Fruit fly (Drosophila melanogaster): ENCODE measurements around the gene Las.

Las gene

DNA sequence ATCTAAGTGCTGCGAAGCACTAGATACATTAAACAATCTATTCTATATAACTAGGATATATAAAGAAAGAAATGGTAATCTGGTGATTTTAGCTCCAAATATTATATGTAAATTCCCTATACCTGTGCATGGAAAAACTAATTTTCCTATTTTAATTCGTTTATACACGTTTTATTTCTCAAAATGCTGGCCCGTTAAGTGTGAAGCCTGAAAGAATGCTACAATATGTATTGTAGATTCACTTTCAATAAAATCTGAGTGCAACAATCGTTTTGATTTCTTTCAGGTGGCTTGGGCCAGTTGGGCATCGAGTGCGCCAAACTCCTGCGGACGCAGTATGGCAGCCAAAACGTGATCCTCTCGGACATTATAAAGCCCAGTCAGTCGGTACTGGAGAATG is 35.3 kb upstream of the Las start:
- no peak for TF ChIP-seq Mio (GFP tag; optimal IDR thresholded peaks at IDR 0.05)
- TF ChIP-seq psq (GFP tag; optimal IDR thresholded peaks at IDR 0.05) = no peak
- TF ChIP-seq Hr83 (GFP tag; optimal IDR thresholded peaks at IDR 0.05; ENCODE audit: poor library complexity, severe bottlenecking) = no peak
- TF ChIP-seq HLH106 (tag; optimal IDR thresholded peaks at IDR 0.05) = no peak
- TF ChIP-seq tai (GFP tag; optimal IDR thresholded peaks at IDR 0.05) = no peak
- TF ChIP-seq pan (optimal IDR thresholded peaks at IDR 0.05) = no peak
- TF ChIP-seq dmrt93B (GFP tag; optimal IDR thresholded peaks at IDR 0.05) = no peak
- TF ChIP-seq CG9705 (GFP tag; optimal IDR thresholded peaks at IDR 0.05) = no peak

DNA sequence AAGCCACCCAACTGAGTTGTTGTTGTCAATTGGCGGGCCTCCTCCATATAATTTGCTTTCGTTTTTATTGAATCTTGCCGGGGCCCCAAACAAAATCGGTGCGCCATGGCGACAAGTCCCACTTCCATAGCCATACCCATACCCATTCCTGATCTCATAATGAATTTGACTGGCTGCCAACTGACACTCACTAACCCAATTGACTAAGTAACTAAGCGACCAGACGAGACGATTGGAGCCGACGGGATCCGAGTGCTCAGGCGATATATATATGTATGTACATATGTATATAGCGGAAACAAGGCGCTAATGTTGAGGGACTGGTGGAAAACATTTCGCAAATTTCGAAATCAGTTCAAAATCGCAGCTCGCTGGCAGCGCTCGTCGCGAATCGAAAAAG is 34.4 kb upstream of the Las start, which contains the start of gene Tdh:
Tdh (plus strand) TSS at position 346 of the 400 bp plus-strand sequence.
- no peak for TF ChIP-seq Mio (GFP tag; optimal IDR thresholded peaks at IDR 0.05)
- no peak for TF ChIP-seq Abd-B (GFP tag; optimal IDR thresholded peaks at IDR 0.05)
- no peak for TF ChIP-seq GATAd (GFP tag; optimal IDR thresholded peaks at IDR 0.05)
- TF ChIP-seq HLH106 (tag; optimal IDR thresholded peaks at IDR 0.05) = no peak
- no peak for TF ChIP-seq h (GFP tag; optimal IDR thresholded peaks at IDR 0.05)
- TF ChIP-seq Hr83 (GFP tag; optimal IDR thresholded peaks at IDR 0.05; ENCODE audit: poor library complexity, severe bottlenecking) = no peak
- no peak for TF ChIP-seq pan (optimal IDR thresholded peaks at IDR 0.05)
- TF ChIP-seq sv (GFP tag; optimal IDR thresholded peaks at IDR 0.05) = no peak
- no peak for TF ChIP-seq fru (GFP tag; optimal IDR thresholded peaks at IDR 0.05)
- no peak for TF ChIP-seq Vsx2 (GFP tag; optimal IDR thresholded peaks at IDR 0.05; ENCODE audit: partially characterized antibody)
- TF ChIP-seq foxo (GFP tag; optimal IDR thresholded peaks at IDR 0.05) = no peak
- TF ChIP-seq usp (GFP tag; optimal IDR thresholded peaks at IDR 0.05) = no peak
- no peak for TF ChIP-seq Myc (optimal IDR thresholded peaks at IDR 0.05)
- no peak for TF ChIP-seq CG32264 (GFP tag; optimal IDR thresholded peaks at IDR 0.05)
- TF ChIP-seq br (GFP tag; optimal IDR thresholded peaks at IDR 0.05) = no peak
- no peak for TF ChIP-seq lola (GFP tag; optimal IDR thresholded peaks at IDR 0.05)

DNA sequence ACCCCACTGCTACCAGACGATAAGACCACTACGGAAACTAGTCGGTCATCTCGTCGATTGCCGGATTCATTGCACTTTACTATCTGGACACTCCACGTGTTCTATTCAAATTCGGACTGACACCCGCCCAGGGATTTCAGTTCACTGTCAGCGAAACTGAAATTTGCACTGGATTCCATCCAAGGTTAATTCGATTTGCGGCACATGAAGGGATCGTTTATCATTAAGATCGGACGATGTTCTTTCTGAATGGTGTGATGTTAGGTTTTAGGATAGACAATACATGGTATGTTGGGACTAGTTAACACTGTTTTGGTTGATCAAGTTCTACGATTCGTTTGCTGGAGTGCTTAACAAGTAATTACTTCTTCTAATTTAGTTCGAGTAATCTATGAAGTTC is 33.8 kb upstream of the Las start, which contains the start of gene CG42764:
CG42764 (minus strand) TSS at position 101 of the 400 bp plus-strand sequence.
- TF ChIP-seq psq (GFP tag; optimal IDR thresholded peaks at IDR 0.05) = no peak
- no peak for TF ChIP-seq usp (GFP tag; optimal IDR thresholded peaks at IDR 0.05)
- TF ChIP-seq rgr (GFP tag; optimal IDR thresholded peaks at IDR 0.05) = no peak
- TF ChIP-seq Hnf4 (GFP tag; optimal IDR thresholded peaks at IDR 0.05) = no peak
- TF ChIP-seq tai (GFP tag; optimal IDR thresholded peaks at IDR 0.05) = no peak
- TF ChIP-seq CrebA (GFP tag; optimal IDR thresholded peaks at IDR 0.05; ENCODE audit: borderline replicate concordance) = no peak
- TF ChIP-seq Myc (optimal IDR thresholded peaks at IDR 0.05) = no peak
- TF ChIP-seq sage (GFP tag; optimal IDR thresholded peaks at IDR 0.05) = no peak
- no peak for TF ChIP-seq GATAd (GFP tag; optimal IDR thresholded peaks at IDR 0.05)
- TF ChIP-seq Vsx2 (GFP tag; optimal IDR thresholded peaks at IDR 0.05; ENCODE audit: partially characterized antibody) = no peak
- TF ChIP-seq pan (optimal IDR thresholded peaks at IDR 0.05) = no peak
- no peak for TF ChIP-seq Hr83 (GFP tag; optimal IDR thresholded peaks at IDR 0.05; ENCODE audit: poor library complexity, severe bottlenecking)

DNA sequence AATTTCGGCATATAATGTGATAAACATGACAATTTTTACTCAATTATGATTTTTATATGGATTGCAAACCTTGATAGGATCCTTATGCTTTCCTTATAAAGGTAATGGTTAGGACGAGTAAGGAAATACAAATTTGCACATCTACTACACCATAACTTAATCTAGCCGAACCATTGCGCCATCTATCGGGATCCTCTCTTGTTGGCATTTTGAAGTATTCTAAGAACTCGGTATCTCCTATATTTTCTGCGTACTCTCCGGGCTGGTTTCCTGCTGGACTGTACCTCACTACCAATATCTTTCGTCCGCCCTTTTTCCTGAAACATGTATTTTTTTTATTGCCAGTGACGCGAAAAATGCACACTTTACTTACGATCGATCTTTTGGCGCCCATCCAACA is 32.5 kb upstream of the Las start, which contains the start of gene atk:
atk (minus strand) TSS at position 186 of the 400 bp plus-strand sequence.
- TF ChIP-seq CG9705 (GFP tag; optimal IDR thresholded peaks at IDR 0.05) = no peak
- TF ChIP-seq brk (GFP tag; optimal IDR thresholded peaks at IDR 0.05) = no peak
- no peak for TF ChIP-seq woc (GFP tag; optimal IDR thresholded peaks at IDR 0.05)
- no peak for TF ChIP-seq Hnf4 (GFP tag; optimal IDR thresholded peaks at IDR 0.05)
- no peak for TF ChIP-seq Myc (optimal IDR thresholded peaks at IDR 0.05)
- TF ChIP-seq Sp1 (GFP tag; optimal IDR thresholded peaks at IDR 0.05) = no peak
- no peak for TF ChIP-seq rgr (GFP tag; optimal IDR thresholded peaks at IDR 0.05)
- TF ChIP-seq fru (GFP tag; optimal IDR thresholded peaks at IDR 0.05) = no peak
- TF ChIP-seq Abd-B (GFP tag; optimal IDR thresholded peaks at IDR 0.05) = no peak

DNA sequence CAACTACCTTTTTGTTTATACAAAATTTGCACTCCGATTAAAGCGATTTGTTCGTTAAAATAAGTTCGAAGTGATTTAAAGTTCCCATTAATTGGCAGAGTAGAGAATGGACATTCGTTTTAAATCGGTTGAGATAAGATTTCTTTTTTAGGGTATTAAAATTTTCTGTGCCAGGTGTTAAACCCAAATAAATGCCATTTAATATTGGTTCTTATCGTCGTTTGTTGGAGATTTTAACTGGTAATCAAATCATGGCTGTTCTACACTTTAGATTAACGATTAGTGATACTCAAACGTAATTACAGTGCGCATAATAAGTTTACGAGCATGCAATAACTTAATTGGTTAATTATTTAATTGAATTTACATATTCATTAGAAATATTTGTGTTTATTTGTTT is 30.2 kb upstream of the Las start:
- TF ChIP-seq br (GFP tag; optimal IDR thresholded peaks at IDR 0.05) (no peak), h (GFP tag; optimal IDR thresholded peaks at IDR 0.05) (no peak), pan (optimal IDR thresholded peaks at IDR 0.05) (no peak), dsf (GFP tag; optimal IDR thresholded peaks at IDR 0.05; ENCODE audit: borderline replicate concordance) (no peak), rgr (GFP tag; optimal IDR thresholded peaks at IDR 0.05) (no peak), lola (GFP tag; optimal IDR thresholded peaks at IDR 0.05) (no peak), dmrt93B (GFP tag; optimal IDR thresholded peaks at IDR 0.05) (no peak), GATAd (GFP tag; optimal IDR thresholded peaks at IDR 0.05) (no peak), N (GFP tag; optimal IDR thresholded peaks at IDR 0.05) (no peak), Sp1 (GFP tag; optimal IDR thresholded peaks at IDR 0.05) (no peak), Hr83 (GFP tag; optimal IDR thresholded peaks at IDR 0.05; ENCODE audit: poor library complexity, severe bottlenecking) (no peak), HLH106 (tag; optimal IDR thresholded peaks at IDR 0.05) (no peak), tai (GFP tag; optimal IDR thresholded peaks at IDR 0.05) (no peak)

Data from whole organism, wandering third instar larva.